Fruit fly (Drosophila melanogaster) whole organism, wandering third instar larva: ENCODE data around the gene CG34310.

Experiments used
- Dif ChIP-seq: fragments of 200-275, 200-300 bp; sonication (Bioruptor generic); optimal IDR thresholded peaks from 2 replicates; lab custom pipeline; 2018; ENCODE audit warnings: missing biosample characterization, missing genetic modification characterization; ENCODE audit not compliant: partially characterized antibody
- Myc ChIP-seq: fragments of >200 bp; optimal IDR thresholded peaks from 2 replicates; lab custom pipeline; 2017
- N ChIP-seq: fragments of >200 bp; optimal IDR thresholded peaks from 2 replicates; lab custom pipeline; 2018; ENCODE audit warnings: missing biosample characterization, missing external identifiers, missing genetic modification characterization
- pan ChIP-seq: fragments of >200 bp; optimal IDR thresholded peaks from 2 replicates; lab custom pipeline; 2017

DNA sequence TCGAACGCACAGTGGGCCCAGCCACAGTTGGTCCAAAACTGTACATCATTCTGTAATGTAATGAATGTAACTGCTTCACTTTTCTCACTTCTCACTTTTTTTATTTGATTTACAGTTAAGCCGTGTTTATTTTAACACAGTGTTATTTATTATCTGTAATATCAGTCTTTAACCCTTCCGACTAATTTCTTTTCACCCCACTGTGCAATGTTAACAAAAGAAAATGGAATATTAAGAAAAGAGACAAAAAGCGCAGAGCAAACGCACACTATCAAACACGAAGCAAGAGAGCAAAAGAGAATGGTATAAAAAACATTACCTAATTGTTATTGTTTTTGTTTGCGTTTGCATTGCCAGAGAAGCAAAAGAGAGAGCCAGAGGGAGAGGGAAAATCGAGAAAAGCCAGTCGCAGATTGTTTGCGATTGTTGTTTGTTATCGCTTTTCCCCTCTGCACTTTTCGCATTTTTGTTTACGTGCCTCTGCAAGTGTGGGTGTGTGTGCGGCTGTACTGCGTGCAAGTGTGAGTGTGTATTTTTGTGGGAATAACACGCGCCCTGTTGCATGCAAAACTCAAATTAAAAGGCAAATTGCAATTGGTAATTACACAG is 16.3 kb upstream of the CG34310 start:
- TF ChIP-seq Myc (lab: Kevin White, UChicago) (no peak), N (no peak), Dif (GFP tag; lab: Kevin White, UChicago) (no peak), pan (lab: Kevin White, UChicago) (no peak)
